Worm (Caenorhabditis elegans): ENCODE results near the gene tlk-1.

DNA sequence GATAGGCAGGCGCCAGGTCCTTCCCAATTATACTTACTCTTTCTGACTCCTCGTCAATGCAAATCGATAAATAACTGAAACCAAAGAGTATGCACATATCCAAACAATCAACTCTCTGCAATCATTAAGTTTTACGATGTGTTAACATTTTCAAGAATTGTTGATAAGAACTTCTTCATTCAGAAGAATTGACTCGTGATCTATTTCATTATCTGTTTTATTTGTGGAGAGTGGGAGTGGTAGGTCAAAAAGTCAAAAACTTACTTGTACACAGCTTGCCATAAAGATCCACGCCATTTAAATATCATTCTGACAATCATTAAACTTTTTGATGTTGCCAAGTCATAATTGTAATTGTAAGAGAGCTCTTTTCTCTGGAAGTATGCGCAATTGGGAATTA lies 10.3 kb upstream of the tlk-1 start:
- no peak for TF ChIP-seq skn-1 (tag; optimal IDR thresholded peaks at IDR 0.05)
- TF ChIP-seq lin-35 (GFP tag; optimal IDR thresholded peaks at IDR 0.05), result peak in 1 of 2 experiments; percentile 21
- no peak for TF ChIP-seq ceh-82 (tag; optimal IDR thresholded peaks at IDR 0.05)
- TF ChIP-seq sup-37 (GFP tag; optimal IDR thresholded peaks at IDR 0.05), result no peak
- TF ChIP-seq ama-1 (optimal IDR thresholded peaks at IDR 0.05), result no peak
- TF ChIP-seq efl-3 (GFP tag; optimal IDR thresholded peaks at IDR 0.05), result no peak
- TF ChIP-seq mep-1 (tag; optimal IDR thresholded peaks at IDR 0.05), result no peak

All from whole organism, L1 larva.